Worm (Caenorhabditis elegans): ENCODE measurements around the gene R08A2.2.

The R08A2.2 gene

DNA sequence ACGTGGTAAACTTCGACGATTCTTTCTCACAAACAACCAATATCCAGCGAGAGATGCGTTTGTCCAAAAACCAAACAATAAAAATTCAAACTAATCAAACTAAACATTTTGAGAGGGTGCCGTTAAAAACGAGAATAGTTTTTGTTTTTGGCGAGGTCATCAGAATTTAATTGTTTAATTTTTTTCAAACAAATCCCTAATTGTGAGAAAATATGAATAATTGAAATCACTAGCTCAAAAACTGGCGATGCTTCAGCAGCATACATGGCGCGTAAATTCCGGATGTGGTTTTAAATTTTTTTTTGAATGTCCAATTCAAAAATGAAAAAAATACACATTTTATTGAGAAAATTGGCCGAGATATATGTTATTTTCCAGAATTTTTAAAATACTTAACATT, 4.0 kb upstream of the R08A2.2 start, which contains the start of gene R08A2.1 (continued):
- TF ChIP-seq ceh-32 (tag; optimal IDR thresholded peaks at IDR 0.05; ENCODE audit: poor library complexity) (no peak), mep-1 (tag; optimal IDR thresholded peaks at IDR 0.05) (no peak), daf-12 (tag; optimal IDR thresholded peaks at IDR 0.05) (no peak)

ce11 chrV:14716114-14716513, 606 bp upstream of the R08A2.2 start, which contains the start of gene fbxa-147:
Gene fbxa-147, plus strand, starts transcription at chrV:14716499.
- TF ChIP-seq nhr-41 (GFP tag; IDR thresholded peaks at IDR 0.05) (no peak), ctbp-1 (GFP tag; IDR thresholded peaks at IDR 0.05) (no peak), Y5F2A.4 (GFP tag; optimal IDR thresholded peaks at IDR 0.05) (no peak), daf-12 (tag; optimal IDR thresholded peaks at IDR 0.05) (no peak), ceh-62 (tag; optimal IDR thresholded peaks at IDR 0.05) (no peak), nhr-28 (tag; optimal IDR thresholded peaks at IDR 0.05) (peak; percentile 35), dmd-6 (GFP tag; IDR thresholded peaks at IDR 0.05) (peak; percentile 32)

DNA sequence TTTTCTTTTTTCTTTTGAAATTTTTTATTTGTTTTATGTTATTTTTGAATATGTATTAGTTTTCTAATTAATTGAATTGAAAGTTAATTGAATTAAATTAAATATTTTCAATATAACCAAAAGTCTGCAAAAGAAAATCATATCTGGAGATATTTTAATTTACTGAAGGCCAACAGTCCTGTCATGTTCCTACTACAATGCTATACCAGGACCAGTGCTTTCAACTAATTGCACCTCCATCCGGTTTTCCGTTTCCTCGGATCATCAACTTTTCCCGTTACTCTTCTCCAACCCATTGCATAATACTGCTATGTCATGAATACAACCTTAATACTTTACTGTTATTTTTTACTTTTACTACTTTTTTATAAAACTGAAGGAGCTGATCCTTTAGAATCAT, 3.2 kb downstream of the R08A2.2 start, which contains the start of gene R08A2.5:
Gene R08A2.5, plus strand, starts transcription at position 301 of the 400 bp plus-strand sequence.
- TF ChIP-seq vab-7 (GFP tag; IDR thresholded peaks at IDR 0.05): no peak
- peak; percentile 58 for TF ChIP-seq aha-1 (tag)

DNA sequence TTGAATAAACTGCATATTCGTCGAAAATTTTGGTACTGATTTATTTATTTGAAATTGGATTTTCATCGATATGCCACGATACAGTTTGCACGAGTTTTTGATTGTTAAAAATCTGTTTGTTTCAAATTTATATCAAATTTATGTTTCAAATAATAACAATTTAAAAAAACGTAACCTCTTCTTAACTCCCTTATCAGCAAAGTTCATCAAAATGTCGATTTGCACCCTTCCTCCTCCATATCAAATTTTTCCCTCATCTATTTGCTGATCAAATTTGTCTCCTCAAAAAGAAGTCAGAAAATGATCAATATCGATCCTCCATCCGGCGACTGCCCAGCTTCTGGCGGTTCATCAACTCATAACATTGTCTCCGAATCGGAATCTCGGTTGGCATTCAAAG, 4.4 kb downstream of the R08A2.2 start, which contains the start of gene ssp-33:
Gene ssp-33, plus strand, starts transcription at position 301 of the 400 bp plus-strand sequence.
- TF ChIP-seq nhr-77 (tag; optimal IDR thresholded peaks at IDR 0.05): no peak
- no peak for TF ChIP-seq php-3 (GFP tag; IDR thresholded peaks at IDR 0.05)
- TF ChIP-seq nhr-25 (tag; optimal IDR thresholded peaks at IDR 0.05; ENCODE audit: borderline replicate concordance, insufficient read depth): no peak
- no peak for TF ChIP-seq hif-1 (tag; optimal IDR thresholded peaks at IDR 0.05)
- no peak for TF ChIP-seq fos-1 (tag; optimal IDR thresholded peaks at IDR 0.05)
- TF ChIP-seq F26F4.8 (GFP tag; conservative IDR thresholded peaks at IDR 0.05): no peak
- TF ChIP-seq zip-11 (GFP tag; IDR thresholded peaks at IDR 0.05): no peak
- TF ChIP-seq arid-1 (GFP tag; conservative IDR thresholded peaks at IDR 0.05): no peak
- no peak for TF ChIP-seq spr-3 (GFP tag; optimal IDR thresholded peaks at IDR 0.05)
- TF ChIP-seq nhr-6 (tag; optimal IDR thresholded peaks at IDR 0.05): no peak
- no peak for TF ChIP-seq nhr-48 (tag; optimal IDR thresholded peaks at IDR 0.05)
- no peak for TF ChIP-seq unc-130 (GFP tag; optimal IDR thresholded peaks at IDR 0.05)
- TF ChIP-seq F49E8.2 (tag; optimal IDR thresholded peaks at IDR 0.05; ENCODE audit: borderline replicate concordance): no peak
- TF ChIP-seq ztf-7 (tag; optimal IDR thresholded peaks at IDR 0.05): no peak
- no peak for TF ChIP-seq mxl-3 (GFP tag; optimal IDR thresholded peaks at IDR 0.05)
- no peak for TF ChIP-seq mep-1 (tag; optimal IDR thresholded peaks at IDR 0.05)
- TF ChIP-seq Y75B8A.6 (GFP tag; IDR thresholded peaks at IDR 0.05): no peak

ce11 chrV:14707958-14708357, 7.5 kb downstream of the R08A2.2 start, which contains the start of gene R08A2.9:
Gene R08A2.9, plus strand, starts transcription at chrV:14708258.
- TF ChIP-seq set-16 (GFP tag; IDR thresholded peaks at IDR 0.05): no peak
- no peak for TF ChIP-seq pqm-1 (tag; optimal IDR thresholded peaks at IDR 0.05)
- no peak for TF ChIP-seq F10B5.3 (tag; optimal IDR thresholded peaks at IDR 0.05)
- TF ChIP-seq sdz-12 (GFP tag; optimal IDR thresholded peaks at IDR 0.05): no peak
- no peak for TF ChIP-seq lin-15B (tag; optimal IDR thresholded peaks at IDR 0.05)
- TF ChIP-seq zag-1 (tag; optimal IDR thresholded peaks at IDR 0.05): no peak

- no peak for TF ChIP-seq nhr-237 (tag; optimal IDR thresholded peaks at IDR 0.05)
- peak; percentile 26 for TF ChIP-seq aha-1 (tag)
Measured at ce11 chrV:14698666-14699065, 16.8 kb downstream of the R08A2.2 start, which contains the start of gene set-5. Gene set-5, plus strand, starts transcription at chrV:14698966.

Measured in whole organism, L4 larva.